Worm (Caenorhabditis elegans): ENCODE measurements around the gene tag-314.

Gene tag-314

DNA sequence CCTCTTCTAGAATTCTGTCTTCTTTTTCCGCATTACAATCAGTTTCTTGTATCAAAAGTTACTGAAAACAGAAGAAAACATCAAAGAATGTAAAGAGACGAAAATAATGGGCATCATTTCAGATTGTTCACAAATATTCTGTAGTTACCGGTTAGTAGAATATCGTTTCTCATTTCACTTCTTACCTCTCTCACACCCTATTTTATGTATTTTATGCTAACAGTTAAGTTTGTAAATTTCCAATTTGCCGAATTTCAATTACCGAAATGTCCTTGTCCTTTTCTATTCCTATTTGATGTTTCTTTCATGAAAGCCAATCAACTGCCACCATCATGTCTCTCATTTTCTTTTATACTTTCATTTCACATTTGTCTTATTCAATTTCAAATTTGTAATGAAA, 5.0 kb downstream of the tag-314 start:
- TF ChIP-seq nhr-76 (tag; optimal IDR thresholded peaks at IDR 0.05) = no peak
- TF ChIP-seq lin-13 (tag; optimal IDR thresholded peaks at IDR 0.05) = no peak
- TF ChIP-seq ceh-39 (tag; optimal IDR thresholded peaks at IDR 0.05) = no peak
- TF ChIP-seq sem-2 (GFP tag; optimal IDR thresholded peaks at IDR 0.05) = no peak
- TF ChIP-seq unc-62 (GFP tag; optimal IDR thresholded peaks at IDR 0.05) = no peak
- no peak for TF ChIP-seq nhr-12 (tag; optimal IDR thresholded peaks at IDR 0.05)
- no peak for TF ChIP-seq ceh-83 (GFP tag; optimal IDR thresholded peaks at IDR 0.05)
- TF ChIP-seq mep-1 (tag; optimal IDR thresholded peaks at IDR 0.05) = no peak
- TF ChIP-seq ceh-43 (GFP tag; optimal IDR thresholded peaks at IDR 0.05) = no peak

DNA sequence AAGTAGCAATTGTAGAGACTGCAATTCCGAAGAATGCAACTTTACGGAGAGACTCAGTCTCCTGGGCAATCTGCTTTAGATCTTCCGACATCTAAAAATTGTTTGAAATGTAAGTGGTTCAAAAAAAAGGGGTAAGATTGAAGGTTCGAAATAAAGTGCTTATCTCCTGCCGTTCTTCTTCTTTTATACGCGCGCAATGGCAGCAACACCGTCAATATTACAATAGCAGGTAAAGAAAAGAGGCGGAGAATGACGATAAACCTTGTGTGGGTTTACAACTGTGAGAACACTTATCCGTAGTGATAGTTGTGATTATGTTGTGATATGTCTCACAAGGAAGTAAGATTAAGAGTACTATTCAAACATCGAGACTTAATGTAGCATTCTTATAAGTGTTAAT, 6.7 kb downstream of the tag-314 start, which contains the start of gene col-13:
TSS of gene col-13 (minus strand) at position 101 of the 400 bp plus-strand sequence.
- TF ChIP-seq elt-1 (tag; optimal IDR thresholded peaks at IDR 0.05; ENCODE audit: borderline replicate concordance, insufficient read depth) = no peak
- TF ChIP-seq nhr-237 (tag; optimal IDR thresholded peaks at IDR 0.05) = no peak
- no peak for TF ChIP-seq flh-1 (GFP tag; optimal IDR thresholded peaks at IDR 0.05)
- TF ChIP-seq zip-8 (tag; optimal IDR thresholded peaks at IDR 0.05) = no peak
- TF ChIP-seq bed-3 (GFP tag; optimal IDR thresholded peaks at IDR 0.05) = no peak
- TF ChIP-seq snpc-4 (tag; optimal IDR thresholded peaks at IDR 0.05) = no peak
- TF ChIP-seq blmp-1 (tag; optimal IDR thresholded peaks at IDR 0.05) = no peak
- no peak for TF ChIP-seq nhr-2 (tag; optimal IDR thresholded peaks at IDR 0.05)
- no peak for TF ChIP-seq ztf-11 (tag; optimal IDR thresholded peaks at IDR 0.05)
- no peak for TF ChIP-seq nhr-76 (tag; optimal IDR thresholded peaks at IDR 0.05)
- no peak for TF ChIP-seq lsy-2 (tag; optimal IDR thresholded peaks at IDR 0.05)
- TF ChIP-seq mab-5 (tag; optimal IDR thresholded peaks at IDR 0.05) = no peak
- TF ChIP-seq unc-120 (tag; optimal IDR thresholded peaks at IDR 0.05; ENCODE audit: poor library complexity, severe bottlenecking) = no peak
- TF ChIP-seq pha-4 (tag; optimal IDR thresholded peaks at IDR 0.05) = no peak

DNA sequence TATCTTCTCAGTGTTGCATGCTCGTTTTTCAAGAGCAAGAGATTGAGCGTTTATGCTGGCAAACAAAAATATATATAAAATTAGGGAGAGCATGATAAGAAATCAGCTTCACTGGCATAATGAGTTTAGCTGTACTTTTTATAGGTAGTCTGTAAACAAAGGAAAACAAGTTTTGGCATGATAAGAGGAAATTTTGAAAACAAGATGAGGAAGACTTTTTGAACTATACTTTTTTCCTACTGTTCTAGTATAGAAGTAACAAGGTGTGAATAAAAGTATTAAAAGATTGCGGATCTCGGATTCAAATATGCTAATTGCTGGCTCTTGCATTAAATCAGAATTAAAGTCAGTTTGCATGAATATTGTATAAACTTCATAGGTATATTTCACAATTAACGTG, 9.5 kb downstream of the tag-314 start, which contains the start of gene F15H10.5:
TSS of gene F15H10.5 (minus strand) at position 101 of the 400 bp plus-strand sequence.
- no peak for TF ChIP-seq drap-1 (GFP tag; optimal IDR thresholded peaks at IDR 0.05)
- TF ChIP-seq M03D4.4 (tag; optimal IDR thresholded peaks at IDR 0.05) = no peak
- TF ChIP-seq snpc-4 (tag; optimal IDR thresholded peaks at IDR 0.05) = no peak
- no peak for TF ChIP-seq elt-1 (tag; optimal IDR thresholded peaks at IDR 0.05; ENCODE audit: borderline replicate concordance, insufficient read depth)
- TF ChIP-seq hlh-1 (tag; optimal IDR thresholded peaks at IDR 0.05) = no peak
- TF ChIP-seq unc-62 (GFP tag; optimal IDR thresholded peaks at IDR 0.05) = no peak
- no peak for TF ChIP-seq zip-8 (tag; optimal IDR thresholded peaks at IDR 0.05)
- TF ChIP-seq nhr-76 (tag; optimal IDR thresholded peaks at IDR 0.05) = no peak
- TF ChIP-seq ceh-39 (tag; optimal IDR thresholded peaks at IDR 0.05) = no peak
- no peak for TF ChIP-seq bed-3 (GFP tag; optimal IDR thresholded peaks at IDR 0.05)
- TF ChIP-seq sptf-1 (tag; optimal IDR thresholded peaks at IDR 0.05) = no peak
- TF ChIP-seq ztf-11 (tag; optimal IDR thresholded peaks at IDR 0.05) = no peak

DNA sequence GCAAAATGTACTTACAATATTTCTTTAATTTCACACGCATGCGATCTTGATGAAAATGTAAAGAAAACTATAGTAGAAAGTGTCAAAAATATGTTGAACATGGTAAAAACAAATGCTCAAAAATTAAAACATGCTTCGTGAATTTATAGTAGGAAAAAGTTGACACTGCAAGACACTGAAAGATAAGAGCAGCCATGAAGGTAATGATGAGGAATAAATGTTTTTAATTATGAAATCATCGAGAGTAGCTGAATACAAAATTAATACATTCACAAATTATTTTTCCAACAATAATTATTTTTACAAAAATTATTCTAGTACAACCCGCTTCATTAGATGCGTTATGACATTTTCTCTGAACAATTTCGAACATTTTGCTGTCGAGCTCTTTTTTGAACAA, 11.6 kb downstream of the tag-314 start, which contains the start of gene F15H10.10:
TSS of gene F15H10.10 (minus strand) at position 101 of the 400 bp plus-strand sequence.
- no peak for TF ChIP-seq M03D4.4 (tag; optimal IDR thresholded peaks at IDR 0.05)
- no peak for TF ChIP-seq nhr-28 (tag; optimal IDR thresholded peaks at IDR 0.05)
- TF ChIP-seq mab-5 (tag; optimal IDR thresholded peaks at IDR 0.05) = no peak
- TF ChIP-seq elt-3 (tag; optimal IDR thresholded peaks at IDR 0.05) = no peak
- TF ChIP-seq pha-4 (tag; optimal IDR thresholded peaks at IDR 0.05) = no peak
- TF ChIP-seq ceh-39 (tag; optimal IDR thresholded peaks at IDR 0.05) = no peak
- no peak for TF ChIP-seq lin-13 (tag; optimal IDR thresholded peaks at IDR 0.05)
- no peak for TF ChIP-seq ztf-11 (tag; optimal IDR thresholded peaks at IDR 0.05)
- no peak for TF ChIP-seq ceh-43 (GFP tag; optimal IDR thresholded peaks at IDR 0.05)
- TF ChIP-seq snpc-4 (tag; optimal IDR thresholded peaks at IDR 0.05) = no peak
- no peak for TF ChIP-seq mls-2 (tag; optimal IDR thresholded peaks at IDR 0.05)
- no peak for TF ChIP-seq elt-1 (tag; optimal IDR thresholded peaks at IDR 0.05; ENCODE audit: borderline replicate concordance, insufficient read depth)
- TF ChIP-seq zip-8 (tag; optimal IDR thresholded peaks at IDR 0.05) = no peak
- no peak for TF ChIP-seq blmp-1 (tag; optimal IDR thresholded peaks at IDR 0.05)
- TF ChIP-seq hlh-1 (tag; optimal IDR thresholded peaks at IDR 0.05) = no peak
- no peak for TF ChIP-seq nhr-237 (tag; optimal IDR thresholded peaks at IDR 0.05)

DNA sequence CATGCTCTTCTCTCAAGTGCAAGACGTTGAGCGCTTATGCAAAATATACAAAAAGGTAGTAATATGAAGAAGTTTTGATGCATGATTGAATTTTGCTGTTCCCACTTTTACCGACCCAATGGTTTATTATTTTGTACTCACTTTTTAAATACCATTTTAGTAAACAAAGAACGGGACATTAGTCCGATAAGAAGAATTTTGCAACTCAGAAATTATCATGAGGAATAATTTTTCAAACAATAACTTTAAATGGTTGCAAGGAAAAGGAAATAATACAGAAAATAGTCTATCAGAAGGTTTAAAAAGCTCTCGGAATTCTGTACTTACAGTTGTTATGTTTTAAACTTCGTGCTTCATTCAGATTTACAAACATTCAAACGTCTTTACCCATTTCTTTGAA, 13.9 kb downstream of the tag-314 start, which contains the start of gene F15H10.9:
TSS of gene F15H10.9 (minus strand) at position 101 of the 400 bp plus-strand sequence.
- TF ChIP-seq drap-1 (GFP tag; optimal IDR thresholded peaks at IDR 0.05) (no peak), nhr-12 (tag; optimal IDR thresholded peaks at IDR 0.05) (no peak), nhr-76 (tag; optimal IDR thresholded peaks at IDR 0.05) (no peak), unc-62 (GFP tag; optimal IDR thresholded peaks at IDR 0.05) (no peak), M03D4.4 (tag; optimal IDR thresholded peaks at IDR 0.05) (no peak), snpc-4 (tag; optimal IDR thresholded peaks at IDR 0.05) (no peak), ceh-39 (tag; optimal IDR thresholded peaks at IDR 0.05) (no peak), lsy-2 (tag; optimal IDR thresholded peaks at IDR 0.05) (no peak), elt-1 (tag; optimal IDR thresholded peaks at IDR 0.05; ENCODE audit: borderline replicate concordance, insufficient read depth) (no peak), bed-3 (GFP tag; optimal IDR thresholded peaks at IDR 0.05) (no peak)

Measured in whole organism, mixed stage, embryonic.